Fruit fly (Drosophila melanogaster) whole organism, adult: Measurements from ENCODE around the gene CG11537.

ENCODE experiments used
- CG11617 ChIP-seq: fragments of 200-800 bp; sonication (Bioruptor generic); optimal IDR thresholded peaks from 2 replicates; lab custom pipeline; 2017; ENCODE audit warnings: mild to moderate bottlenecking, missing biosample characterization, missing genetic modification reagents, missing genetic modification characterization
- CG14711 ChIP-seq: fragments of 200-800 bp; sonication (Bioruptor generic); optimal IDR thresholded peaks from 2 replicates; lab custom pipeline; 2018; ENCODE audit warnings: missing biosample characterization, mild to moderate bottlenecking, missing genetic modification characterization, moderate library complexity
- CG7101 ChIP-seq: fragments of 200-800 bp; sonication (Bioruptor generic); optimal IDR thresholded peaks from 2 replicates; lab custom pipeline; 2018; ENCODE audit warnings: missing biosample characterization, mild to moderate bottlenecking, missing genetic modification characterization, moderate library complexity
- Mnt ChIP-seq: fragments of 200-800 bp; sonication (Bioruptor generic); optimal IDR thresholded peaks from 2 replicates; lab custom pipeline; 2016; ENCODE audit warnings: missing biosample characterization, mild to moderate bottlenecking, missing genetic modification characterization
- cic ChIP-seq: fragments of 200-800 bp; sonication (Bioruptor generic); optimal IDR thresholded peaks from 2 replicates; lab custom pipeline; 2017; ENCODE audit warnings: missing biosample characterization, mild to moderate bottlenecking, missing genetic modification characterization, moderate library complexity
- cnc ChIP-seq, 2 experiments: fragments of >200 bp; optimal IDR thresholded peaks; 2 replicates each; lab custom pipeline; 2017
- kay ChIP-seq: fragments of 200-800 bp; sonication (Bioruptor generic); peaks from one replicate; lab custom pipeline; 2016; ENCODE audit warnings: missing biosample characterization, missing genetic modification characterization, borderline replicate concordance
- pad ChIP-seq: fragments of 200-800 bp; sonication (Bioruptor generic); optimal IDR thresholded peaks from 3 replicates; lab custom pipeline; 2017; ENCODE audit warnings: missing biosample characterization, missing genetic modification characterization, mild to moderate bottlenecking, moderate library complexity, missing genetic modification reagents
- tj ChIP-seq: fragments of 200-800 bp; sonication (Bioruptor generic); optimal IDR thresholded peaks from 3 replicates; lab custom pipeline; 2017; ENCODE audit warnings: missing biosample characterization, mild to moderate bottlenecking, missing genetic modification characterization, moderate library complexity
- toe ChIP-seq: fragments of 200-800 bp; sonication (Bioruptor generic); optimal IDR thresholded peaks from 2 replicates; lab custom pipeline; 2016; ENCODE audit warnings: missing biosample characterization, missing genetic modification characterization

dm6 chr3L:3179474-3179873, 36.2 kb upstream of the CG11537 start:
- TF ChIP-seq Mnt (no peak), kay (GFP tag; lab: Kevin White, UChicago) (no peak), cic (no peak), CG11617 (GFP tag; lab: Kevin White, UChicago) (peak; percentile 27), toe (peak; percentile 3), cnc (optimal IDR thresholded peaks at IDR 0.05; lab: Kevin White, UChicago) (no peak), tj (GFP tag; lab: Kevin White, UChicago) (peak; percentile 69), pad (GFP tag; lab: Kevin White, UChicago) (peak; percentile 36), CG7101 (tag; lab: Kevin White, UChicago) (peak; percentile 68), CG14711 (peak; percentile 70)
